Worm (Caenorhabditis elegans): Measurements from ENCODE around the gene daf-36.
A peak's percentile ranks its signal among the peaks of the same experiment; 100 is the strongest.

ce11 chrV:10201913-10202312, 23.6 kb downstream of the daf-36 start, which contains the start of gene ZK856.7:
- TF ChIP-seq nhr-42 (GFP tag; IDR thresholded peaks at IDR 0.05), result no peak
- no peak for TF ChIP-seq dpl-1 (GFP tag; optimal IDR thresholded peaks at IDR 0.05)
- TF ChIP-seq madf-9 (GFP tag; conservative IDR thresholded peaks at IDR 0.05), result no peak
- TF ChIP-seq ztf-11 (tag; optimal IDR thresholded peaks at IDR 0.05), result no peak
- TF ChIP-seq snpc-4 (tag; optimal IDR thresholded peaks at IDR 0.05), result no peak
- TF ChIP-seq set-16 (GFP tag; IDR thresholded peaks at IDR 0.05), result no peak
- peak; percentile 82 for TF ChIP-seq nhr-28 (tag; optimal IDR thresholded peaks at IDR 0.05)
- no peak for TF ChIP-seq D1046.2 (GFP tag; IDR thresholded peaks at IDR 0.05)
- TF ChIP-seq dmd-8 (GFP tag; IDR thresholded peaks at IDR 0.05), result no peak
- TF ChIP-seq nhr-77 (tag; optimal IDR thresholded peaks at IDR 0.05), result no peak
- no peak for TF ChIP-seq daf-19 (GFP tag; conservative IDR thresholded peaks at IDR 0.05)
- TF ChIP-seq unc-62 (GFP tag; optimal IDR thresholded peaks at IDR 0.05 in 1 of 2), result peak in 1 of 2 experiments; percentile 73
- no peak for TF ChIP-seq unc-62 (tag; optimal IDR thresholded peaks at IDR 0.05)
- TF ChIP-seq aha-1 (tag), result peak; percentile 8
- no peak for TF ChIP-seq duxl-1 (tag; optimal IDR thresholded peaks at IDR 0.05; ENCODE audit: poor library complexity)
